Fruit fly (Drosophila melanogaster) whole organism, pupa: ENCODE measurements around the gene CG13023.

Experiments
- CG10348 ChIP-seq: fragments of 200-800 bp; sonication (Bioruptor generic); IDR thresholded peaks from 2 replicates; pipeline ENCODE4 v1.3.6; 2022; ENCODE audit warnings: missing biosample characterization, missing genetic modification characterization
- CG12605 ChIP-seq: fragments of 200-800 bp; sonication (Bioruptor generic); IDR thresholded peaks from 2 replicates; pipeline ENCODE4 v1.3.6; 2022; ENCODE audit warnings: missing biosample characterization, missing genetic modification characterization
- CG13204 ChIP-seq: fragments of 200-800 bp; sonication (Bioruptor generic); optimal IDR thresholded peaks from 2 replicates; lab custom pipeline; 2018; ENCODE audit warnings: missing biosample characterization, mild to moderate bottlenecking, missing genetic modification characterization, moderate library complexity
- CG14655 ChIP-seq: fragments of 200-800 bp; sonication (Bioruptor generic); optimal IDR thresholded peaks from 3 replicates; lab custom pipeline; 2017; ENCODE audit warnings: mild to moderate bottlenecking, missing biosample characterization, missing genetic modification reagents, missing genetic modification characterization
- CG15710 ChIP-seq: fragments of 200-800 bp; sonication (Bioruptor generic); optimal IDR thresholded peaks from 2 replicates; lab custom pipeline; 2018; ENCODE audit warnings: missing biosample characterization, mild to moderate bottlenecking, missing genetic modification characterization, moderate library complexity
- CG17806 ChIP-seq: fragments of 200-800 bp; sonication (Bioruptor generic); optimal IDR thresholded peaks from 2 replicates; lab custom pipeline; 2018; ENCODE audit warnings: missing biosample characterization, mild to moderate bottlenecking, missing genetic modification characterization, moderate library complexity
- CG32121 ChIP-seq: fragments of 200-800 bp; sonication (Bioruptor generic); IDR thresholded peaks from 2 replicates; pipeline ENCODE4 v1.3.6; 2022; ENCODE audit warnings: missing biosample characterization, missing genetic modification characterization
- CG34367 ChIP-seq: fragments of 200-800 bp; sonication (Bioruptor generic); optimal IDR thresholded peaks from 2 replicates; lab custom pipeline; 2018; ENCODE audit warnings: missing biosample characterization, mild to moderate bottlenecking, missing genetic modification characterization
- CG4496 ChIP-seq: fragments of 200-800 bp; sonication (Bioruptor generic); IDR thresholded peaks from 3 replicates; pipeline ENCODE4 v1.3.6; 2022; ENCODE audit warnings: missing biosample characterization, missing genetic modification characterization
- CG8159 ChIP-seq: fragments of 200-800 bp; sonication (Bioruptor generic); optimal IDR thresholded peaks from 3 replicates; lab custom pipeline; 2018; ENCODE audit warnings: missing biosample characterization, mild to moderate bottlenecking, missing genetic modification characterization, moderate library complexity
- CG8301 ChIP-seq: fragments of 200-800 bp; sonication (Bioruptor generic); optimal IDR thresholded peaks from 2 replicates; lab custom pipeline; 2018; ENCODE audit warnings: missing biosample characterization, mild to moderate bottlenecking, missing genetic modification characterization
- CG9948 ChIP-seq: fragments of 200-800 bp; sonication (Bioruptor generic); optimal IDR thresholded peaks from 2 replicates; lab custom pipeline; 2018; ENCODE audit warnings: missing biosample characterization, mild to moderate bottlenecking, missing genetic modification characterization, moderate library complexity
- D1 ChIP-seq: fragments of 200-800 bp; sonication (Bioruptor generic); optimal IDR thresholded peaks from 2 replicates; lab custom pipeline; 2018; ENCODE audit warnings: missing biosample characterization, mild to moderate bottlenecking, missing genetic modification characterization, moderate library complexity
- EcR ChIP-seq: fragments of 200-800 bp; sonication (Bioruptor generic); optimal IDR thresholded peaks from 3 replicates; lab custom pipeline; 2019; ENCODE audit warnings: missing biosample characterization, missing genetic modification characterization, mild to moderate bottlenecking, moderate library complexity, missing genetic modification reagents
- Ets98B ChIP-seq: fragments of 200-800 bp; sonication (Bioruptor generic); IDR thresholded peaks from 2 replicates; pipeline ENCODE4 v1.3.6; 2022; ENCODE audit warnings: missing biosample characterization, missing genetic modification characterization
- Pif1A ChIP-seq: fragments of 200-800 bp; sonication (Bioruptor generic); optimal IDR thresholded peaks from 3 replicates; lab custom pipeline; 2016; ENCODE audit warnings: missing biosample characterization, missing genetic modification characterization
- Pif1B ChIP-seq: fragments of 200-800 bp; sonication (Bioruptor generic); optimal IDR thresholded peaks from 3 replicates; lab custom pipeline; 2016; ENCODE audit warnings: missing biosample characterization, missing genetic modification characterization
- Snoo ChIP-seq: fragments of 200-800 bp; sonication (Bioruptor generic); optimal IDR thresholded peaks from 3 replicates; lab custom pipeline; 2017; ENCODE audit warnings: missing biosample characterization, mild to moderate bottlenecking, missing genetic modification characterization, inconsistent platforms
- fd96Ca ChIP-seq: fragments of 200-800 bp; sonication (Bioruptor generic); IDR thresholded peaks from 3 replicates; pipeline ENCODE4 v1.3.6; 2022; ENCODE audit warnings: missing biosample characterization, missing genetic modification characterization
- gl ChIP-seq: fragments of 200-800 bp; sonication (Bioruptor generic); optimal IDR thresholded peaks from 2 replicates; lab custom pipeline; 2018; ENCODE audit warnings: missing biosample characterization, mild to moderate bottlenecking, missing genetic modification characterization
- rn ChIP-seq: fragments of 200-800 bp; sonication (Bioruptor generic); IDR thresholded peaks from 2 replicates; pipeline ENCODE4 v1.3.6; 2022; ENCODE audit warnings: missing biosample characterization, missing genetic modification characterization

Gene CG13023

DNA sequence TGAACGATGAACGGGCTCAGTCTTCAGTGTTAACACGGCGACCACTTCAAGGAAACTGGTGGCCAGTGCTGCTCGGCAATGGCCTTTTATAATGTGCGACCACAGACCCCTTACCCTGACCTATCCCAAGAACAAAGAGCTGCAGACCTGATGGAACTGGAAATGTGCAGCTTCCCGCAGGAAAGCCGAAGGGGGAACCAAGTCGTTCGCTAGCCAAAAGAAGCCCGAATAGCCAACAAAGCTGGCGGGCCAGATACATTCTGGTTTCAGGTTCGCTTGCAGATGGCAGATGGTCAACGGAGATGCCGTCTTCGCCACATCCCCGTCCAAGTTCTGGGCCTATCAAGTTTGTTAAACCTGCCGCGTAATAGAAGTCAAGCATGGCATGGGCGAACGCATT, at the start of gene CG13023:
Gene CG13023, minus strand, starts transcription at position 60 of the 400 bp plus-strand sequence.
- TF ChIP-seq EcR (GFP tag; lab: Kevin White, UChicago) (peak; percentile 79), CG34367 (tag; lab: Kevin White, UChicago) (no peak), CG10348 (no peak), fd96Ca (no peak)

DNA sequence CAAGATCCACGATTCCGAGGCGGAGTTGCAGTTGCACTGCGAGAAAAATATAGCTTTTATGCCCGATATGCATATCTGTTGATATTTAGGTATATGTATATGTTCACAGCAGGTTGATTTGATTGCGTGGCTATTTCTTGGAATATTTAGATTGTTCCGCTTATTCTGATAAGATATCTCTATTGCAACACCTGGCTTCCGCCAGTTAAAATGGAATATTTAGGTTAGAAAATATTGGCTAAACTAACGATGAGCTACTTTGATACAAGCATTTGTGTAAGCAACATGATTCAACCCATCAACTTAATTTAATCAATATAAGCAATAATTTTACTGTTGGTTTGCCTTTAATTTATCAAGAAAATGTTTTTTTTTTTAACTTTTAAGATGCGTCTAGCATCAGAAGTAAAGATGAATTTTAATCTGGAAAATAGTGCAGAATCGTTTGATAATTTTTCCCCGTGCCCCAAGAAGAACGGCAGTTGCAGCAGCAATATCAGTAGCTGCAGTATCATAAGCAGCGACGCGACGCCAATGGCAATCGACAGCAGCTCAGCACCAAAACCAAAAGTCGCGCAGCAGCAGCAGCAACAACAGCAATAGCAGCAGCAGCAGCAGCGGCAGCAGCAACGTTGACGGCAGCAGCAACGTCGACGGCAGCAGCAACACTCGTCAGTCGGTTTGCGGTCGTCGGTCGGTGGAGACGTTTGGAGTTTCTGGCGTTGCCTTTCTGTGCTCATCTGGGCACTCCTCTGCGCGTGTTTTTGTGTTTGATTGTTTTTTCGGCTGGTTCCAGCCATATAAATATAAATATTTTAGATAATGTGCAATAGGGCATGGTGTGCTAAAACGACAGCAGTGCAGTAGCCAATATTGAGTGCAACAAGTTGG, 48.6 kb upstream of the CG13023 start:
- peak; percentile 38 for TF ChIP-seq Pif1B (GFP tag; lab: Kevin White, UChicago)
- peak; percentile 76 for TF ChIP-seq CG8301 (tag; lab: Kevin White, UChicago)
- peak; percentile 21 for TF ChIP-seq EcR (GFP tag; lab: Kevin White, UChicago)
- TF ChIP-seq CG9948 (tag; lab: Kevin White, UChicago), result peak; percentile 58
- peak; percentile 91 for TF ChIP-seq CG14655 (GFP tag; lab: Kevin White, UChicago)
- peak; percentile 40 for TF ChIP-seq D1 (tag; lab: Kevin White, UChicago)
- peak; percentile 63 for TF ChIP-seq CG34367 (tag; lab: Kevin White, UChicago)
- no peak for TF ChIP-seq CG32121 (GFP tag; lab: Robert Waterston, UW)
- peak; percentile 67 for TF ChIP-seq Pif1A (GFP tag; lab: Kevin White, UChicago)
- peak; percentile 54 for TF ChIP-seq Snoo (tag; lab: Kevin White, UChicago)
- peak; percentile 72 for TF ChIP-seq CG15710 (tag; lab: Kevin White, UChicago)
- peak; percentile 82 for TF ChIP-seq CG8159
- peak; percentile 61; the same call in 2 of the 3 replicates for TF ChIP-seq fd96Ca
- TF ChIP-seq rn, result no peak
- no peak for TF ChIP-seq CG10348
- TF ChIP-seq CG4496 (GFP tag; lab: Robert Waterston, UW), result peak; percentile 61
- TF ChIP-seq gl (tag; lab: Kevin White, UChicago), result no peak
- peak; percentile 44 for TF ChIP-seq CG17806 (tag; lab: Kevin White, UChicago)
- peak; percentile 35 for TF ChIP-seq Ets98B (GFP tag; lab: Robert Waterston, UW)
- no peak for TF ChIP-seq CG12605 (GFP tag; lab: Robert Waterston, UW)
- TF ChIP-seq CG13204, result peak; percentile 41

DNA sequence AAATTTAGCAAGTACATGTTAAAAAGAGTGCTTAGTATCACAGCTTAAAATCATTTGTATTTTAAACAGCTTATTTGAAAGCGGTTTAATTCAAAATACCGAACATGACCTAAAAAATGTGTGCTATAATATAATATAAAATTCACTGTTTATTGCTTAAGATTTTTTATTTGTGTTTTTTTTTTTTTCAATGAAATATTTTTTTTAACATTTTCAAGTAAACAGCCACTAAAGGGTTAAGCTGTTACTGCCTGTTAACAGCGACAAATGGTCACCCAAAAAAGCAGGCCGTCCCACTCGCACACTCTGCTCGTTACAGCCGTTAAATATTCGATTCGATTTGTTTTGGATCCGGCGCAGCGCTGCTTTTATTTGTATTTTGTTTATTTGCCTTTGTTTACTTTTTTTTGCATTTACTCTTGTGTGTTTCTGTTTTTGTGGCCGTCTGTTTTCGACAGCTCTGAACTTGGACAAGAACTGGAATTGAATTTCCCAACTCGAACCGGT, 47.5 kb upstream of the CG13023 start:
- TF ChIP-seq Ets98B (GFP tag; lab: Robert Waterston, UW), result no peak; the same call in 1 of the 2 replicates
- TF ChIP-seq gl (tag; lab: Kevin White, UChicago), result peak; percentile 38
- 0 out of 3 replicates have a peak, but pooled peaks have one; percentile 35 for TF ChIP-seq fd96Ca
- TF ChIP-seq CG4496 (GFP tag; lab: Robert Waterston, UW), result no peak; the same call in 1 of the 3 replicates
- 0 out of 2 replicates have a peak, but pooled peaks have one; percentile 5 for TF ChIP-seq CG32121 (GFP tag; lab: Robert Waterston, UW)
- peak; percentile 60 for TF ChIP-seq CG12605 (GFP tag; lab: Robert Waterston, UW)
- TF ChIP-seq CG8301 (tag; lab: Kevin White, UChicago), result peak; percentile 18
- peak; percentile 13 for TF ChIP-seq CG15710 (tag; lab: Kevin White, UChicago)
- TF ChIP-seq EcR (GFP tag; lab: Kevin White, UChicago), result no peak
- peak; percentile 20 for TF ChIP-seq Pif1A (GFP tag; lab: Kevin White, UChicago)
- peak; percentile 43 for TF ChIP-seq Snoo (tag; lab: Kevin White, UChicago)
- peak; percentile 62 for TF ChIP-seq CG8159
- TF ChIP-seq CG17806 (tag; lab: Kevin White, UChicago), result peak; percentile 23
- TF ChIP-seq CG9948 (tag; lab: Kevin White, UChicago), result peak; percentile 46

DNA sequence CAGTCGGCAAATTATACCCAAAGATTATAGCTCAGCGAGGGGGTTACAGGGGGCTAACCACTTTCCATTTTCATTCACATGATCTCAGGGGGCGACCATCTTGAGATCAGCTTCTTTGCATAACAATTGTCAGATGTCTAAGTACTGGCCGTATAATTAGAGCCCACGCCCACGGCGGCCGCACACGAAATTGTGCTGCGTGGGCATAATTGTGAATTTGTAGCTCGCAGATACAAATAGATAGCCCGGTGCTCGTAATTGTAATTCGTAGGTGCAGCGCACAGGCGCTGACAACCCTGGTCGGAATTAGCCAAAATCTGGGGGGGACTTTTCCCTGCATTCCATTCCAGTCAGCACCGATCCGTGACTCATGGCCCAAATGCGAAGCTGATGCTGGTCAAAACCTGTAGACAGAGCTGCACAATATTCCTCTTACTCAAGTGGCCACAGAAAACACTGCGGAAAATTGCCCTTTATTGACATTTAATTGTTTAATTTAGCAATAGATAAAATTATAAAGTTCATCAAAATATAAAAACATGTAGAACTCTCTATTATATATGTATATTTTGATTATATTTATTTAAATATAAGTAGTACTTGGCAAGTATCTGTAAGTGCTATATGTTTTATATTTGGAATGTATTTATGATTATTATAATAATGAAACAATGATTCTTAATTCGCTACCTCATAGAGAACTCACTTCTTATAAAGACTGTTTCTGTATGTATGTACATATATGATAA, 44.6 kb upstream of the CG13023 start:
- no peak for TF ChIP-seq fd96Ca
- no peak for TF ChIP-seq Pif1B (GFP tag; lab: Kevin White, UChicago)
- TF ChIP-seq Ets98B (GFP tag; lab: Robert Waterston, UW), result 0 out of 2 replicates have a peak, but pooled peaks have one; percentile 6
- TF ChIP-seq CG9948 (tag; lab: Kevin White, UChicago), result peak; percentile 61
- TF ChIP-seq CG4496 (GFP tag; lab: Robert Waterston, UW), result peak; percentile 24; the same call in 1 of the 3 replicates
- TF ChIP-seq CG15710 (tag; lab: Kevin White, UChicago), result peak; percentile 23
- peak; percentile 25 for TF ChIP-seq CG14655 (GFP tag; lab: Kevin White, UChicago)
- no peak for TF ChIP-seq CG13204
- TF ChIP-seq rn, result no peak
- peak; percentile 36 for TF ChIP-seq CG8301 (tag; lab: Kevin White, UChicago)
- peak; percentile 7 for TF ChIP-seq D1 (tag; lab: Kevin White, UChicago)
- TF ChIP-seq Snoo (tag; lab: Kevin White, UChicago), result peak; percentile 26
- TF ChIP-seq CG8159, result peak; percentile 62

DNA sequence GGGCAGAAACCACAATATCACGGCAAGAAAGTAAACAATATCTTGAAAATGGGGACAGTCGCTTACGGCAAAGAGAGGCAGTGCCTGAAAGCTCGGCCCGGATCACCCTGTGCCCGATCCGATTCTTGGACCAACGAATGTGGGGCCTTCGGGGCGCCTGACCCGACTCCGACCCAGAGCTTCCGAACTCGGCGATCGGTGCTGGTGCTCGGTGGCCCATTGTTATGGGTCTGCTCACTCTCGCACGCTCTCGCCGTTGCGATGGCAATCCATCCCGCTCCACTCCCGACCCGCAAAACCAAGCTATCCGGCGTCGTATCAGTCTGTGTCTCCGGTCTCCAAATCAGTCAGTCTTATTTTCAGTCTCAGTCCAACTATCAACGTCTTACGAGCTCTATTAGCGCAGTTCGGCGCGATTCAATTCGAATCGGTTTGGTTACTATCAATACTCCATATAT, 42.4 kb upstream of the CG13023 start, which contains the start of gene Exn:
Gene Exn, plus strand, starts transcription at position 362 of the 458 bp plus-strand sequence.
- peak; percentile 46 for TF ChIP-seq Ets98B (GFP tag; lab: Robert Waterston, UW)
- peak; percentile 41; the same call in 1 of the 2 replicates for TF ChIP-seq CG32121 (GFP tag; lab: Robert Waterston, UW)
- peak; percentile 90 for TF ChIP-seq CG4496 (GFP tag; lab: Robert Waterston, UW)
- TF ChIP-seq CG9948 (tag; lab: Kevin White, UChicago), result no peak
- no peak for TF ChIP-seq CG34367 (tag; lab: Kevin White, UChicago)
- peak; percentile 11 for TF ChIP-seq gl (tag; lab: Kevin White, UChicago)
- peak; percentile 72 for TF ChIP-seq EcR (GFP tag; lab: Kevin White, UChicago)
- TF ChIP-seq Pif1A (GFP tag; lab: Kevin White, UChicago), result peak; percentile 45
- 0 out of 3 replicates have a peak, but pooled peaks have one; percentile 46 for TF ChIP-seq fd96Ca
- TF ChIP-seq Snoo (tag; lab: Kevin White, UChicago), result peak; percentile 66
- TF ChIP-seq rn, result no peak
- peak; percentile 66 for TF ChIP-seq Pif1B (GFP tag; lab: Kevin White, UChicago)
- TF ChIP-seq, all 21 proteins: peak for 9
